Fruit fly (Drosophila melanogaster): ENCODE measurements around the gene Pi4KIIIalpha.
A peak's percentile ranks its signal among the peaks of the same experiment; 100 is the strongest.

Gene Pi4KIIIalpha

dm6 chrX:2635953-2636715 lies 11.5 kb downstream of the Pi4KIIIalpha start:
- TF ChIP-seq Dll (optimal IDR thresholded peaks at IDR 0.05) (no peak), CG8478 (optimal IDR thresholded peaks at IDR 0.05) (no peak), EcR (GFP tag; optimal IDR thresholded peaks at IDR 0.05) (no peak), usp (GFP tag; optimal IDR thresholded peaks at IDR 0.05) (no peak), pan (optimal IDR thresholded peaks at IDR 0.05) (no peak), psq (optimal IDR thresholded peaks at IDR 0.05) (no peak)

dm6 chrX:2636825-2637535 lies 12.4 kb downstream of the Pi4KIIIalpha start:
- TF ChIP-seq psq (optimal IDR thresholded peaks at IDR 0.05) (no peak), CG8478 (optimal IDR thresholded peaks at IDR 0.05) (no peak), pan (optimal IDR thresholded peaks at IDR 0.05) (no peak), Dll (optimal IDR thresholded peaks at IDR 0.05) (no peak)

- TF ChIP-seq psq (optimal IDR thresholded peaks at IDR 0.05): no peak
- TF ChIP-seq pan (optimal IDR thresholded peaks at IDR 0.05): no peak
- no peak for TF ChIP-seq CG8478 (optimal IDR thresholded peaks at IDR 0.05)
- TF ChIP-seq usp (GFP tag; optimal IDR thresholded peaks at IDR 0.05): no peak
- no peak for TF ChIP-seq EcR (GFP tag; optimal IDR thresholded peaks at IDR 0.05)
- TF ChIP-seq Dll (optimal IDR thresholded peaks at IDR 0.05): no peak
These were observed 13.3 kb downstream of the Pi4KIIIalpha start for dm6 chrX:2637914-2638313.

- no peak for TF ChIP-seq psq (optimal IDR thresholded peaks at IDR 0.05)
- no peak for TF ChIP-seq pan (optimal IDR thresholded peaks at IDR 0.05)
- no peak for TF ChIP-seq usp (GFP tag; optimal IDR thresholded peaks at IDR 0.05)
- TF ChIP-seq CG8478 (optimal IDR thresholded peaks at IDR 0.05): no peak
- no peak for TF ChIP-seq EcR (GFP tag; optimal IDR thresholded peaks at IDR 0.05)
- no peak for TF ChIP-seq Dll (optimal IDR thresholded peaks at IDR 0.05)
These were observed 14.0 kb downstream of the Pi4KIIIalpha start for dm6 chrX:2638646-2639045.

- TF ChIP-seq usp (GFP tag; optimal IDR thresholded peaks at IDR 0.05) (no peak), psq (optimal IDR thresholded peaks at IDR 0.05) (no peak), EcR (GFP tag; optimal IDR thresholded peaks at IDR 0.05) (no peak), Dll (optimal IDR thresholded peaks at IDR 0.05) (peak; percentile 59), CG8478 (optimal IDR thresholded peaks at IDR 0.05) (peak; percentile 40), pan (optimal IDR thresholded peaks at IDR 0.05) (no peak)
These were observed 18.1 kb downstream of the Pi4KIIIalpha start for dm6 chrX:2642484-2643379.

dm6 chrX:2645593-2645992 lies 21.0 kb downstream of the Pi4KIIIalpha start:
- no peak for TF ChIP-seq usp (GFP tag; optimal IDR thresholded peaks at IDR 0.05)
- no peak for TF ChIP-seq Dll (optimal IDR thresholded peaks at IDR 0.05)
- no peak for TF ChIP-seq EcR (GFP tag; optimal IDR thresholded peaks at IDR 0.05)
- TF ChIP-seq psq (optimal IDR thresholded peaks at IDR 0.05): no peak
- no peak for TF ChIP-seq pan (optimal IDR thresholded peaks at IDR 0.05)
- no peak for TF ChIP-seq CG8478 (optimal IDR thresholded peaks at IDR 0.05)

- TF ChIP-seq EcR (GFP tag; optimal IDR thresholded peaks at IDR 0.05): peak; percentile 91 to 98
- TF ChIP-seq psq (optimal IDR thresholded peaks at IDR 0.05): no peak
- peak; percentile 63 for TF ChIP-seq Dll (optimal IDR thresholded peaks at IDR 0.05)
- TF ChIP-seq pan (optimal IDR thresholded peaks at IDR 0.05): no peak
- TF ChIP-seq CG8478 (optimal IDR thresholded peaks at IDR 0.05): no peak
These were observed 21.6 kb downstream of the Pi4KIIIalpha start for dm6 chrX:2646022-2646761.

dm6 chrX:2647472-2647883 lies 22.9 kb downstream of the Pi4KIIIalpha start:
- no peak for TF ChIP-seq pan (optimal IDR thresholded peaks at IDR 0.05)
- no peak for TF ChIP-seq CG8478 (optimal IDR thresholded peaks at IDR 0.05)
- TF ChIP-seq usp (GFP tag; optimal IDR thresholded peaks at IDR 0.05): no peak
- peak; percentile 37 for TF ChIP-seq Dll (optimal IDR thresholded peaks at IDR 0.05)
- TF ChIP-seq EcR (GFP tag; optimal IDR thresholded peaks at IDR 0.05): no peak

dm6 chrX:2647950-2648613 lies 23.5 kb downstream of the Pi4KIIIalpha start:
- TF ChIP-seq usp (GFP tag; optimal IDR thresholded peaks at IDR 0.05): no peak
- TF ChIP-seq EcR (GFP tag; optimal IDR thresholded peaks at IDR 0.05): peak in 1 of 2 experiments; percentile 26

dm6 chrX:2648959-2649358 lies 24.4 kb downstream of the Pi4KIIIalpha start:
- TF ChIP-seq Dll (optimal IDR thresholded peaks at IDR 0.05): no peak
- TF ChIP-seq CG8478 (optimal IDR thresholded peaks at IDR 0.05): no peak

dm6 chrX:2651128-2651527 lies 26.5 kb downstream of the Pi4KIIIalpha start:
- TF ChIP-seq psq (optimal IDR thresholded peaks at IDR 0.05) (no peak), CG8478 (optimal IDR thresholded peaks at IDR 0.05) (no peak), EcR (GFP tag; optimal IDR thresholded peaks at IDR 0.05) (no peak), pan (optimal IDR thresholded peaks at IDR 0.05) (no peak), Dll (optimal IDR thresholded peaks at IDR 0.05) (no peak), usp (GFP tag; optimal IDR thresholded peaks at IDR 0.05) (no peak)

Measured in whole organism.